Worm (Caenorhabditis elegans): Measurements from ENCODE around the gene Y57G11C.33.

- TF ChIP-seq ets-7 (tag; optimal IDR thresholded peaks at IDR 0.05) (no peak), hmg-4 (GFP tag; optimal IDR thresholded peaks at IDR 0.05) (no peak), ama-1 (optimal IDR thresholded peaks at IDR 0.05) (no peak), tbx-11 (GFP tag; IDR thresholded peaks at IDR 0.05) (no peak), pes-1 (GFP tag; IDR thresholded peaks at IDR 0.05) (no peak), ceh-13 (GFP tag; optimal IDR thresholded peaks at IDR 0.05) (no peak), hnd-1 (tag; optimal IDR thresholded peaks at IDR 0.05) (no peak), scrt-1 (GFP tag; IDR thresholded peaks at IDR 0.05) (no peak), ceh-36 (tag; optimal IDR thresholded peaks at IDR 0.05) (no peak), sea-1 (GFP tag; conservative IDR thresholded peaks at IDR 0.05) (no peak), tra-4 (tag; optimal IDR thresholded peaks at IDR 0.05) (no peak), F13C5.2 (tag; optimal IDR thresholded peaks at IDR 0.05) (no peak)
Measured at ce11 chrIV:14677095-14677633, 20.3 kb downstream of the Y57G11C.33 start, which contains the start of gene Y57G11C.31.

Measured in whole organism, early embryonic.